Fruit fly (Drosophila melanogaster): ENCODE measurements around the gene CG31077.

CG31077 gene

DNA sequence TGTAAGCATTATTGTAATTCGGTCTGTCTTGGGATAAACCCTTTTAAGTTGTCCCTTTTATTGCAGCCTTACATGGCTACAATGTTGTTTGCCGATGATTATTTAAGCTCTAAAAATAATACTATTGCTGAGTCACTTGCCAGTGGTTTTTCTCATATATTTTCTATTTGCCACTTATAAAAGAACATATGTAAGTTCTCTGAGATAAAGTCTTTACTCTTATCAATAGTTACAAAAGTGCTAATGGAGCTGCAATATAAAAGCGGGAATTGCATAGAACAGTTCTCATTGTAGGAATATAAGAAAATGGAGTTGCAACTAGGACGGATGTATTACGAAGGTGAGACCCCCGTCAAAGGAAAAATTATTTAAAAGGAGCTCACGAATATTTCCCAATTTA is at the start of gene CG31077:
TSS of gene CG31077 (plus strand) at position 301 of the 400 bp plus-strand sequence.
- no peak for TF ChIP-seq Sin3A (optimal IDR thresholded peaks at IDR 0.05)
- TF ChIP-seq psq (optimal IDR thresholded peaks at IDR 0.05), result no peak
- no peak for TF ChIP-seq Myc (optimal IDR thresholded peaks at IDR 0.05)
- no peak for TF ChIP-seq ttk (optimal IDR thresholded peaks at IDR 0.05)
- no peak for TF ChIP-seq h (optimal IDR thresholded peaks at IDR 0.05)
- TF ChIP-seq insv (optimal IDR thresholded peaks at IDR 0.05), result no peak

DNA sequence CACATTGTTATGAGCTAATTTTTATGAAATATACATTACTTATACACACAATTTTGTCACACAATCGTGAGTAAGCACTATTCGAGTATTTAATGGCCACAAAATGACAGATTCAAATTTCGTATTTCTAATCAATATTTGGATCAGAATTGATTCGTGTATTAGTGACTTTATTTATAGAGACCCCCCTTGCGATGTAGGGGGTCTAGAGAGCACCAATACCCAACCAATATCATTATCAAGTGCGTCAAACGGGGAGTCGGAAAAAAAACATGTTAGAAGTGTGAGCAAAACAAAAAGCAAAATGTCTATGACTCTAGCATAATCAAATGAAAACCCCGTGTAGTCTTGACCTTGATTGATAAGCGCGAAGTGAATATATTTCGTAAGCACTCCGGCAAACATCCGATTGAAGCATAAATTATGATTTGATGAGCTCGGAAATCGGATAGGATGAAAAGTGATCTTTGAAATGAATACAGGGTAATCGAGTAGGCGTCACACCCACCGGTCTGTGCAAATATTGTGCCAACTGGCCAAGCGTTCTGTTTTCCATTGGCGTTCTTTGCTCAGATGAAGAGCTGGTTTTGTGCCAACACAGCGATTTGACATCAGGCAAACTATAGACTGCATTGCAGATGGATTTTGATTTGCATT is 47.2 kb upstream of the CG31077 start:
- TF ChIP-seq Myc (optimal IDR thresholded peaks at IDR 0.05) (no peak), insv (optimal IDR thresholded peaks at IDR 0.05) (no peak), Sin3A (optimal IDR thresholded peaks at IDR 0.05) (no peak), h (optimal IDR thresholded peaks at IDR 0.05) (no peak), ttk (optimal IDR thresholded peaks at IDR 0.05) (no peak), psq (optimal IDR thresholded peaks at IDR 0.05) (no peak)

DNA sequence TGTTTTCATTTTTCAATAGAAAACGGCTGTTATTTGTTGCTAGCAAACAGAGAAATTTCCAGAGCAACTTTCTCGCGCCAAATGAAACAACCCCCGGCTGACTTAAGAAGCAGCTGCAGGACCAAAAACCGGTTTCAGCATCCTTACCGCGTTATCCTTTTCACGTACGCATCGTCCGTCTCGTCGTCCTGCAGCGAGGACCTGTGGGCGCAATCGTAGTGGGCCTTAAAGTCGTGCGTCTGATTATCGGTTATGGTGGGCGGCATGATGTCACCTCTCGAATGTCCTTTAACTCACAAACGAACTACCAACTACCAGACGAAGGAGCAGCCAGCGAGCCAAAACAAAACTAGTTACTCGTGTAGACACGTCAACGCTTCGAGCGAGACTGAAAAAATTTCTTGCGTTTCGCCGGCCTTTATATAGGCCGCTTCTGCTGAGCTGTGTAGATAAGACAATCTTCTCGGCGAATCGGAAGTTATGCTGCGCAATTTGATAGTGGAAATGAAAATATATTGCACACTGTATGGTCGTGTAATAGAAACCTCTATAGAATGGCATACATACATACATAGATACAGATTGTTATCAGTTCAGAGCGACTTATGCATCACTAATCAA is 46.6 kb upstream of the CG31077 start:
- TF ChIP-seq Sin3A (optimal IDR thresholded peaks at IDR 0.05), result no peak
- TF ChIP-seq insv (optimal IDR thresholded peaks at IDR 0.05), result no peak
- TF ChIP-seq h (optimal IDR thresholded peaks at IDR 0.05), result no peak
- no peak for TF ChIP-seq psq (optimal IDR thresholded peaks at IDR 0.05)
- no peak for TF ChIP-seq ttk (optimal IDR thresholded peaks at IDR 0.05)
- no peak for TF ChIP-seq Myc (optimal IDR thresholded peaks at IDR 0.05)

DNA sequence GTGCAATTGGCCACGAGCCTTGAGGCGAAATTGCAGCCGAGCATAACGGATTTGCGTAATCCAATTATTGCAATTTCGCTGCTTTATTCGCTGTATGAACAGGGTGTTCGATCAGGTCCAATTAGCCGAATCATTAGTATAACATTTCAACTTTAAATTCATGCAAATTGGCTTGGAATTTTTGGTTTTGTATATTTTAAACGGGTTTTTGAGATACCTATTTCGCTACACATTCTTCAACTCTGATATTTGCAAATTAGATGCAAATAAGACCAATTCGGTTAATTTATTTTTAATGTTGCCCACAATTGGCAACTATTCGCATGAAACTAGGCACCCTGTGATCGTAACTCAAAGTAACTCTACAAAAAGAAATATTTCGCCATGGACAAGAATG is 46.1 kb upstream of the CG31077 start:
- no peak for TF ChIP-seq insv (optimal IDR thresholded peaks at IDR 0.05)
- no peak for TF ChIP-seq Myc (optimal IDR thresholded peaks at IDR 0.05)
- TF ChIP-seq ttk (optimal IDR thresholded peaks at IDR 0.05), result no peak
- TF ChIP-seq h (optimal IDR thresholded peaks at IDR 0.05), result no peak
- TF ChIP-seq Sin3A (optimal IDR thresholded peaks at IDR 0.05), result no peak
- TF ChIP-seq psq (optimal IDR thresholded peaks at IDR 0.05), result no peak

DNA sequence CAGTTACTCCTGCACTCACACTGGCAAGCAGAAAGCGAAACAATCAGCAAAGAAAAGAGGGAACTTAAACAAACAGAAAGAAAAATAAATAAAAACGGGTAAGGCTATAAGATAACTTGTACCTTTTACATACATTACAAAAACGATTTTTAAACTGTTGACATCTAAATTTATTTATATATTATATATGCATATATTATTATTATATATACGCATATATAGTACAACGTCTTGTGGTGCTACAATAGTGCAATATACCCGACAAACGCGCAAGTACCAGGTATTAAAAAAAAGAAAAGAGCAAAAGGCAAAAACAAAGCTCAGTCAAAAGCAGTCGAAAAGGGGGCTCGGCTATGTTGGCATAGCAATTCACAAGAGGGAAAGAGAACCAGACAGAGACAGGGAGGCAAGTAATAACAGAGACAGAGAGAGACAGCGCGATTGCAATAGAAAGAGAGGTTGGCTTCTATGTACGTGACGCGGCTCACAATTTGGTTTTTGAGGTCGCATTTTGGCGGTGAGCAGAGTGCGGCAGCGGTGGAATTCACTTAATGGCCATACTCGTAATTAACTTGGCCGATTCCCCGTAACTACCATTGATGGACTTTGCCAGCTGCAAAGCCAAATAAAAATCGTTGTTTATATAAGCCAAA is 45.4 kb upstream of the CG31077 start:
- TF ChIP-seq psq (optimal IDR thresholded peaks at IDR 0.05) (no peak), h (optimal IDR thresholded peaks at IDR 0.05) (no peak), Myc (optimal IDR thresholded peaks at IDR 0.05) (no peak), Sin3A (optimal IDR thresholded peaks at IDR 0.05) (no peak), insv (optimal IDR thresholded peaks at IDR 0.05) (no peak), ttk (optimal IDR thresholded peaks at IDR 0.05) (no peak)

DNA sequence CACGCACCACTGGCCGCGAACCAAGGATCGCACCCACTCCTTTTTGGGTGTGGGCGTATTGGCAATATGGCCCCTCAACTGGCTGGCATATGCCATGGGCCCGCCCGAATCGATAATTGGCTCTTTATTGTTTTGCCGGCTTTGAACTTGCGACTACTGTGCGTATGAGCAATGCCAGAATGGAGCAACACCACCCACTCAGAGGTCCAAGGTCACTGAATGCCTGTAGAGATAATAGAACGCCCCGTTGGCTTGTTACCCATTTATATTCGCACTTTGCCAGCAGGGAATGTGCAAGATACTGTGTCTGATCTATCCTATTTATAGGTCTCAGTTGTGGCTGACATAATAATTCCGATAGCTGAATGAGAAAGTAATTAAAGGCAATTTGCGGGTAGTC is 44.0 kb upstream of the CG31077 start:
- TF ChIP-seq insv (optimal IDR thresholded peaks at IDR 0.05) (no peak), psq (optimal IDR thresholded peaks at IDR 0.05) (no peak), Myc (optimal IDR thresholded peaks at IDR 0.05) (no peak), ttk (optimal IDR thresholded peaks at IDR 0.05) (no peak), h (optimal IDR thresholded peaks at IDR 0.05) (no peak), Sin3A (optimal IDR thresholded peaks at IDR 0.05) (no peak)

DNA sequence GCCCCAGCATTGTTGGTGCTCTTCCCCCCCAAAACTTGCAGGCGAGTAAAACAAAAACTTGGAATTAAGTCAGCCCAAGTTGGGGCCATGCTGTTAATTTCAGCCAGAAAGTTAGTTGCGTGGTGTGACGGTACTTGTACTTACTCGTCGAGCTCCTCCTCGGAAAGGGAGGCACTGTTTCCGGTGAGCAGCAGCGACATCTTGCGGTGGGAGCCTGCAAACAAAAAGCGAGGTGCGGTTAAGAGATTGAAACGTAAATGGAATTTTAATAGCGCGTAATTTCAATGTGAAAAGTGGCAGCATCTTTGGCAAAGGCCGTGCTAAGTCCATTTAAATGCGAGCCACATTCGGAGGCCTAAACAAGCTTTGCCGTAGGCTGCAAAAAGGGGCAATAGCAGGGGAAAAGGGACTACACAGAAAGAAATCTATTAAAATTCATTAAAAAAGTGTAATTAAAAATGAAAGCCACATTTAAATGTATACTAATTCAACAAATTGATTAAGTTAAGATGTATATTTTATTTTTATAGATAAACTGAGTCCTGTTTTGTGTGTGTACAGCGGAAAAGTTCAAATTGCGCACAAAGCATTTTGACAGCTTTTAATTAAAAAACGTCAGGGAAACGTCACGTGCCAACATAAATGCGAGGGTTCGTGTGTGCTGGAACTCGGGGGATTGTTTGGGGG is 43.0 kb upstream of the CG31077 start:
- TF ChIP-seq h (optimal IDR thresholded peaks at IDR 0.05) (no peak), psq (optimal IDR thresholded peaks at IDR 0.05) (no peak), insv (optimal IDR thresholded peaks at IDR 0.05) (no peak), Myc (optimal IDR thresholded peaks at IDR 0.05) (no peak), Sin3A (optimal IDR thresholded peaks at IDR 0.05) (no peak), ttk (optimal IDR thresholded peaks at IDR 0.05) (no peak)

DNA sequence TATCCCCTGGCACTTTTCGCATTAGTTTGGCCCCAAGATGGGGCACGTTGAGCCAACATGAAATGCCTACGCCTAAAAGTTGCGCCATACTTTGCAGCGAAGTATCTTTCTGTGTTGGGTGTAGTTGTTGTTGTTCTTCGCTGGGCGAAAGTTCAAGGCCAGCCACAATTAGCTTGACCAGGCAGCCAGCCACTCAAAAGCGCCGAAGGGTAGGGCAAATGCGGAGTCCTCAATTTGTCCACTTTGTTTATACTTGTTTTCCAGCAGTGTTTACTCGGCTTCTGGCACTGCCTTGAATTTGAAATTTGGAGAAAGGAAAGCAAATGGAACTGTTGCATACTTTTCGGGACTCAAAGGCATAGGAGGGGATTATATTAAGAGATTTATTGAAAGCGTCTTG is 42.4 kb upstream of the CG31077 start:
- no peak for TF ChIP-seq Myc (optimal IDR thresholded peaks at IDR 0.05)
- no peak for TF ChIP-seq Sin3A (optimal IDR thresholded peaks at IDR 0.05)
- TF ChIP-seq h (optimal IDR thresholded peaks at IDR 0.05), result no peak
- TF ChIP-seq ttk (optimal IDR thresholded peaks at IDR 0.05), result no peak
- TF ChIP-seq insv (optimal IDR thresholded peaks at IDR 0.05), result no peak
- no peak for TF ChIP-seq psq (optimal IDR thresholded peaks at IDR 0.05)

DNA sequence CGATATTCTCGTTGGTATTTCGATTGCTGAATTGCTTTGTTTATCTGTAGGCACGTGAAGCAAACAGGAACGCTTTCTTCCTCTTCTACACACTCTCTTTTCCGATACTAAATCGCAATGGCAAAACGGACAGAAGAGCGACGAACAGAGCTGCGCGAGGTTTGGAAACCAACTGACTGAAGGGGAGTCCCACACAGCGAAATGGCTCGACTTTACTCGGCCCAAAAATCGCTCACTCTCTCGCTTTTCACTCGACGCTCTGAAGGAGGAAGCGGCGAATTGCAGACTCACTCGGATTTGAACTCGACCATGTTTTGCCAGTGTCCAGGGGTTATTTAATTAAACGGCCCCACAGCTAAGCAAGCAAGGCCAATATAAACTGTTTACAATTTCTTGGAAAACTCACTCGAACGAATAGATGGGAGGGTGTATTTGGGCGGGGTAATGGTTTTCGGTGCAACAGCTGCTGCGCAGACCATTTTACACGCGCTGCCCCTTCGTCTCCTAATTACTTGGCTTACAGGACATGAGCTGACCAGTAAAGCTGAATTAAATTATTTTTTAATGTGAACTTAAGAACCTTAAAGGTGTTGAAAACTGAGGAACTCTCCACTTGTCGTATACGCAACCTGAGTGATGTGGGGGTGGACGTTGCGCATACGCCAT is 41.1 kb upstream of the CG31077 start, which contains the start of gene CG6330:
TSS of gene CG6330 (minus strand) at position 178 of the 666 bp plus-strand sequence.
- no peak for TF ChIP-seq ttk (optimal IDR thresholded peaks at IDR 0.05)
- no peak for TF ChIP-seq psq (optimal IDR thresholded peaks at IDR 0.05)
- no peak for TF ChIP-seq Myc (optimal IDR thresholded peaks at IDR 0.05)

DNA sequence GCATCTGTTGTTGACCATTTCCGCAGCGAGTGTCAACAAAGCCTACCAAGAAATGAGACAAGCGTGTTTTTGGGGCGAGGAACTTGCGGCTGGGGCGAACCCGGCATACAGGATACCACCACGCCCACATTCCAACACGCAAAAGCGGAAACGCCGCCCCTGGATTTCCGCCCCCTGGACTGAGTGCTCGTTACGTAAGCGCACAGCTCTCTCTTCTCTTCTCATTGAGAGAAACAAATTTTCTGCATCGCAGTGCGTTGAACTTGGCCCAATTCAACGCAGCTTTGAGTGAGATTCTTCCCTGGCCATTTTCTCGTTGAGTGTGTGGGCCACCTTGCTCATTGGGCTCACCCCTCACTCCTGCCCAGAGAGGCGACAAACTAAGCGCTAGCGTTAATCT is 39.1 kb upstream of the CG31077 start:
- TF ChIP-seq psq (optimal IDR thresholded peaks at IDR 0.05) (no peak), ttk (optimal IDR thresholded peaks at IDR 0.05) (no peak), h (optimal IDR thresholded peaks at IDR 0.05) (no peak)

DNA sequence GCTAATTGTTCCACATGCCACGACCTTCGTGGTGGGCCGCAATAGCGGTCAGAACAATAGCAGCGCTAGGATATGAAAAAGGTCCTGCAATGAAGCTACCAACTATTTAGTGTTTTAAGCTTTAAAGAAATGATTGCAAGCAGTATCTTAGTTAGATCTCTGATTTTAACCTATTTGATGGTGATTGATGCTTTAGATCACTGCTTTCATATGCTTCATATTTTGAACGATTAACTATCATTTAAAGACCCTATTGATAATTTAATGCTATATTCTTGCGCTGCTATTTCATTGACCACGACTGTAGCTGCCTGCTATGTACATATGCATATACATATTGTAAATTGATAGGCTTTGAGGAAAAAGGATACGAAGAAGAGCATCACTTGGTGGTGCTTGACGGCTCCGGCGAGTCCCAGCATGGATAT is 35.8 kb upstream of the CG31077 start:
- no peak for TF ChIP-seq Myc (optimal IDR thresholded peaks at IDR 0.05)
- TF ChIP-seq insv (optimal IDR thresholded peaks at IDR 0.05), result no peak
- no peak for TF ChIP-seq psq (optimal IDR thresholded peaks at IDR 0.05)
- TF ChIP-seq h (optimal IDR thresholded peaks at IDR 0.05), result no peak
- TF ChIP-seq Sin3A (optimal IDR thresholded peaks at IDR 0.05), result no peak
- no peak for TF ChIP-seq ttk (optimal IDR thresholded peaks at IDR 0.05)
